Fruit fly (Drosophila melanogaster): ENCODE data around the gene Npc2b.

DNA sequence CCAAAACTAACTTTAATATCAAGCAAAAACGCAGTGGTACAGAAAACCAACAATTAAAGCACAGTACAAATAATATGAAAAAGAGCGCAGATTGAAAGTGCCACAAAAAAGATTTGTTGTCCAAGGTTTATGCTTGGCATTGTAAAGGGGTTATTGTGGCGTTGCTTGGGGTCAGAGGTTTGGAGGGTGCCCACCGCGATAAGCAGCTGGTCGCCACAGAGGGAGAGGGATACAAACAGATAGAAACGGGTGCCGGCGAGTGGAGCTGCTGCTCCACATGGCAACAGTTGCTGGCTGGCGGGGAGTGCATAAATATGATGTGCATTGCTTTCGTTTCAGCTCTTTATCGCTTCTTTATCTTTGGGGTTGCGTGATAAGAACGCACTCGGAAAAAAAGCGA is 28.9 kb upstream of the Npc2b start:
- TF ChIP-seq h (GFP tag; optimal IDR thresholded peaks at IDR 0.05) (no peak), br (GFP tag; optimal IDR thresholded peaks at IDR 0.05) (no peak), tai (GFP tag; optimal IDR thresholded peaks at IDR 0.05) (no peak), rgr (GFP tag; optimal IDR thresholded peaks at IDR 0.05) (no peak)

All from whole organism, wandering third instar larva.